Worm (Caenorhabditis elegans) whole organism, L2 larva: ENCODE results near the gene ZK899.2.

Experiments used
- R02D3.7 ChIP-seq: fragments of 150-350 bp; optimal IDR thresholded peaks from 2 replicates; lab custom pipeline; 2014; ENCODE audit warnings: missing biosample characterization, missing genetic modification characterization
- aly-2 ChIP-seq: fragments of 150-350 bp; optimal IDR thresholded peaks from 2 replicates; lab custom pipeline; 2014; ENCODE audit warnings: missing biosample characterization, missing genetic modification characterization
- dmd-4 ChIP-seq: sonication (generic microtip); optimal IDR thresholded peaks from 2 replicates; lab custom pipeline; 2017; ENCODE audit warnings: missing biosample characterization, missing genetic modification characterization
- egl-27 ChIP-seq: sonication (generic microtip); optimal IDR thresholded peaks from 3 replicates; lab custom pipeline; 2017; ENCODE audit warnings: missing biosample characterization, missing genetic modification reagents, missing genetic modification characterization
- elt-1 ChIP-seq: fragments of 150-350 bp; optimal IDR thresholded peaks from 2 replicates; lab custom pipeline; 2014; ENCODE audit warnings: missing biosample characterization, missing genetic modification characterization
- lin-39 ChIP-seq: fragments of 150-350 bp; optimal IDR thresholded peaks from 2 replicates; lab custom pipeline; 2014; ENCODE audit warnings: missing biosample characterization, missing genetic modification reagents, missing genetic modification characterization
- mab-5 ChIP-seq: fragments of 150-350 bp; optimal IDR thresholded peaks from 2 replicates; lab custom pipeline; 2014; ENCODE audit warnings: missing biosample characterization, missing genetic modification characterization
- nhr-11 ChIP-seq: fragments of 150-350 bp; optimal IDR thresholded peaks from 2 replicates; lab custom pipeline; 2014; ENCODE audit warnings: missing biosample characterization, missing genetic modification characterization
- nhr-129 ChIP-seq: fragments of 150-350 bp; optimal IDR thresholded peaks from 2 replicates; lab custom pipeline; 2014; ENCODE audit warnings: missing biosample characterization, missing genetic modification characterization
- nhr-23 ChIP-seq: fragments of 150-350 bp; optimal IDR thresholded peaks from 2 replicates; lab custom pipeline; 2014; ENCODE audit warnings: missing biosample characterization, missing genetic modification reagents, missing genetic modification characterization
- snpc-4 ChIP-seq: fragments of 150-350 bp; optimal IDR thresholded peaks from 2 replicates; lab custom pipeline; 2014; ENCODE audit warnings: missing biosample characterization, missing genetic modification characterization
- unc-39 ChIP-seq: fragments of 150-350 bp; optimal IDR thresholded peaks from 2 replicates; lab custom pipeline; 2014; ENCODE audit warnings: missing biosample characterization, missing genetic modification characterization
- unc-55 ChIP-seq: fragments of 150-350 bp; sonication (generic microtip); optimal IDR thresholded peaks from 3 replicates; lab custom pipeline; 2014; ENCODE audit warnings: missing biosample characterization, missing genetic modification reagents, missing genetic modification characterization
- zag-1 ChIP-seq: fragments of 150-350 bp; optimal IDR thresholded peaks from 2 replicates; lab custom pipeline; 2014; ENCODE audit warnings: missing biosample characterization, missing genetic modification characterization

DNA sequence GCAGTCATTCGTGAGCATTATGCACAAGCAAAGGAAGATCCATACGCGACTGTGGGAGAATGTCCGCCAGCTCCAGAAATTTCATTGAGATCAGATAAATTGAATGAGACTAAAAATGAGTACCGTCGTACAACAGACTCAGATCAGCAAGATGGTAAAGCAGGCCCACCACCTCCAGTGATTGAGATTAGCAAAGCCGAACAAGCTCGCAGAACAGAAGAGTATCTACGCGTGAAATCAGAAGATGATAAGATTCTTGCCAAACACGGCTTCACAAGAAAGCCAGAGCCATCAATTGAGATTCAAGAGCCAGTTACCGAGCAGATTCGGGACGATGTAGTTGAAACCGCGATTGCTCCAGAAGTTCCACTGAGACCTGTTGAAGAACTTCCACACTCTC lies 33.8 kb downstream of the ZK899.2 start:
- TF ChIP-seq mab-5 (tag; lab: Kevin White, UChicago) (no peak), dmd-4 (tag; lab: Kevin White, UChicago) (no peak), nhr-129 (tag; lab: Kevin White, UChicago) (no peak), unc-55 (GFP tag; lab: Kevin White, UChicago) (no peak), lin-39 (no peak), unc-39 (tag; lab: Kevin White, UChicago) (no peak), aly-2 (tag; lab: Kevin White, UChicago) (no peak), elt-1 (tag; lab: Kevin White, UChicago) (no peak), snpc-4 (tag; lab: Kevin White, UChicago) (no peak), nhr-11 (tag; lab: Kevin White, UChicago) (no peak), R02D3.7 (tag; lab: Kevin White, UChicago) (no peak), egl-27 (tag; lab: Kevin White, UChicago) (no peak), zag-1 (tag; lab: Kevin White, UChicago) (no peak), nhr-23 (tag; lab: Kevin White, UChicago) (no peak)
